Worm (Caenorhabditis elegans) whole organism, L1 larva: ENCODE data around the gene T23G4.127.

Source experiments
- C16A3.4 ChIP-seq: fragments of 150-350 bp; optimal IDR thresholded peaks from 2 replicates; lab custom pipeline; 2014; ENCODE audit warnings: missing biosample characterization, missing genetic modification characterization
- ama-1 ChIP-seq: fragments of 150-350 bp; optimal IDR thresholded peaks from 2 replicates; lab custom pipeline; 2014
- blmp-1 ChIP-seq: fragments of 150-350 bp; optimal IDR thresholded peaks from 2 replicates; lab custom pipeline; 2014; ENCODE audit warnings: missing biosample characterization, missing genetic modification characterization
- ceh-63 ChIP-seq: fragments of 200-800 bp; sonication (Bioruptor generic); optimal IDR thresholded peaks from 2 replicates; lab custom pipeline; 2018; ENCODE audit warnings: mild to moderate bottlenecking, missing genetic modification characterization, missing compliant biosample characterization
- ceh-90 ChIP-seq: sonication (generic microtip); optimal IDR thresholded peaks from 2 replicates; lab custom pipeline; 2016; ENCODE audit warnings: missing genetic modification characterization, missing compliant biosample characterization
- dsc-1 ChIP-seq: sonication (generic microtip); optimal IDR thresholded peaks from 2 replicates; lab custom pipeline; 2016; ENCODE audit warnings: mild to moderate bottlenecking, missing genetic modification characterization, missing compliant biosample characterization
- efl-1 ChIP-seq, 4 experiments: fragments of 150-350 bp; optimal IDR thresholded peaks in 3 of 4; peaks in 1 of 4; 1 replicate in 1 of 4; 2 replicates in 3 of 4; lab custom pipeline; 2014; ENCODE audit warnings: missing biosample characterization in 2 of 4, missing genetic modification characterization in 2 of 4, missing genetic modification reagents in 2 of 4
- egl-13 ChIP-seq: sonication (generic microtip); optimal IDR thresholded peaks from 2 replicates; lab custom pipeline; 2016; ENCODE audit warnings: missing genotype, missing genetic modification reagents, missing genetic modification characterization, missing compliant biosample characterization
- elt-3 ChIP-seq, 6 experiments: fragments of 150-350 bp in 1 of 6; sonication (generic microtip); optimal IDR thresholded peaks; 2 replicates each; lab custom pipeline; 2017 to 2018; ENCODE audit warnings: missing biosample characterization in 6 of 6, missing genetic modification characterization in 6 of 6, inconsistent platforms in 1 of 6
- ets-5 ChIP-seq: fragments of 200-800 bp; sonication (Bioruptor generic); IDR thresholded peaks from 2 replicates; pipeline ENCODE4 v1.3.6; 2022; ENCODE audit warnings: missing genetic modification characterization, missing compliant biosample characterization
- fkh-4 ChIP-seq: sonication (generic microtip); optimal IDR thresholded peaks from 2 replicates; lab custom pipeline; 2016; ENCODE audit warnings: missing compliant biosample characterization, missing genetic modification characterization, borderline replicate concordance
- fos-1 ChIP-seq: fragments of 150-350 bp; optimal IDR thresholded peaks from 2 replicates; lab custom pipeline; 2014; ENCODE audit warnings: missing biosample characterization, missing genetic modification characterization
- hlh-17 ChIP-seq: fragments of 200-800 bp; sonication (Bioruptor generic); optimal IDR thresholded peaks from 2 replicates; lab custom pipeline; 2018; ENCODE audit warnings: missing genetic modification characterization, mild to moderate bottlenecking, missing compliant biosample characterization, moderate library complexity, borderline replicate concordance
- hpl-2 ChIP-seq: fragments of 150-350 bp; optimal IDR thresholded peaks from 2 replicates; lab custom pipeline; 2014; ENCODE audit warnings: missing biosample characterization, missing genetic modification reagents, missing genetic modification characterization
- irx-1 ChIP-seq: sonication (generic microtip); optimal IDR thresholded peaks from 2 replicates; lab custom pipeline; 2016; ENCODE audit warnings: missing genetic modification characterization, missing compliant biosample characterization
- jun-1 ChIP-seq: fragments of 150-350 bp; optimal IDR thresholded peaks from 2 replicates; lab custom pipeline; 2014; ENCODE audit warnings: missing biosample characterization, missing genetic modification reagents, missing genetic modification characterization
- lin-14 ChIP-seq: fragments of 200-800 bp; sonication (Bioruptor generic); optimal IDR thresholded peaks from 2 replicates; lab custom pipeline; 2018; ENCODE audit warnings: mild to moderate bottlenecking, missing genetic modification characterization, moderate library complexity, missing compliant biosample characterization
- lin-35 ChIP-seq, 2 experiments: fragments of 150-350 bp; optimal IDR thresholded peaks; 2 replicates each; lab custom pipeline; 2014; ENCODE audit warnings: missing biosample characterization in 2 of 2, missing genetic modification characterization in 2 of 2, missing genetic modification reagents in 2 of 2
- lin-39 ChIP-seq: fragments of 150-350 bp; optimal IDR thresholded peaks from 2 replicates; lab custom pipeline; 2014; ENCODE audit warnings: missing biosample characterization, missing genetic modification reagents, missing genetic modification characterization
- mab-9 ChIP-seq: fragments of 200-800 bp; sonication (Bioruptor generic); IDR thresholded peaks from 2 replicates; pipeline ENCODE4 v1.3.6; 2022; ENCODE audit warnings: missing genetic modification reagents, missing genetic modification characterization, missing compliant biosample characterization
- mep-1 ChIP-seq: fragments of 150-350 bp; optimal IDR thresholded peaks from 2 replicates; lab custom pipeline; 2014; ENCODE audit warnings: missing biosample characterization, missing genetic modification characterization
- nhr-19 ChIP-seq: fragments of 200-800 bp; sonication (Bioruptor generic); conservative IDR thresholded peaks from 2 replicates; pipeline ENCODE4 v1.3.6; 2022; ENCODE audit warnings: missing genetic modification characterization, missing compliant biosample characterization
- nhr-47 ChIP-seq: sonication (generic microtip); optimal IDR thresholded peaks from 2 replicates; lab custom pipeline; 2016; ENCODE audit warnings: mild to moderate bottlenecking, missing genetic modification characterization, moderate library complexity, missing compliant biosample characterization
- nhr-76 ChIP-seq: sonication (generic microtip); optimal IDR thresholded peaks from 2 replicates; lab custom pipeline; 2017; ENCODE audit warnings: missing biosample characterization, missing genetic modification characterization
- nhr-77 ChIP-seq: fragments of 150-350 bp; optimal IDR thresholded peaks from 2 replicates; lab custom pipeline; 2014; ENCODE audit warnings: missing biosample characterization, missing genetic modification characterization
- nhr-85 ChIP-seq: sonication (generic microtip); peaks from one replicate; lab custom pipeline; 2016; ENCODE audit warnings: missing genetic modification characterization, inconsistent platforms, missing compliant biosample characterization
- pqm-1 ChIP-seq: sonication (generic microtip); optimal IDR thresholded peaks from 3 replicates; lab custom pipeline; 2017; ENCODE audit warnings: missing biosample characterization, missing genetic modification characterization
- snpc-4 ChIP-seq: fragments of 150-350 bp; optimal IDR thresholded peaks from 2 replicates; lab custom pipeline; 2014; ENCODE audit warnings: missing biosample characterization, missing genetic modification characterization
- sptf-1 ChIP-seq: fragments of 150-350 bp; optimal IDR thresholded peaks from 2 replicates; lab custom pipeline; 2014; ENCODE audit warnings: missing biosample characterization, missing genetic modification characterization
- sup-37 ChIP-seq: fragments of 200-800 bp; sonication (Bioruptor generic); optimal IDR thresholded peaks from 2 replicates; lab custom pipeline; 2018; ENCODE audit warnings: mild to moderate bottlenecking, missing genetic modification characterization, missing compliant biosample characterization
- tbx-2 ChIP-seq: sonication (generic microtip); optimal IDR thresholded peaks from 2 replicates; lab custom pipeline; 2016; ENCODE audit warnings: missing genetic modification characterization, missing compliant biosample characterization
- unc-86 ChIP-seq: sonication (generic microtip); optimal IDR thresholded peaks from 2 replicates; lab custom pipeline; 2016; ENCODE audit warnings: missing genetic modification characterization, missing compliant biosample characterization
- vab-15 ChIP-seq: sonication (generic microtip); optimal IDR thresholded peaks from 2 replicates; lab custom pipeline; 2017; ENCODE audit warnings: missing genotype, mild to moderate bottlenecking, missing genetic modification characterization, missing compliant biosample characterization
- xbp-1 ChIP-seq: sonication (generic microtip); optimal IDR thresholded peaks from 2 replicates; lab custom pipeline; 2016; ENCODE audit warnings: missing genetic modification characterization, missing compliant biosample characterization
- zag-1 ChIP-seq: fragments of 150-350 bp; optimal IDR thresholded peaks from 2 replicates; lab custom pipeline; 2014; ENCODE audit warnings: missing biosample characterization, missing genetic modification characterization
- ztf-11 ChIP-seq, 2 experiments: sonication (generic microtip); optimal IDR thresholded peaks; 2 replicates each; lab custom pipeline; 2016 to 2017; ENCODE audit warnings: missing genetic modification characterization in 2 of 2, missing biosample characterization in 1 of 2, missing compliant biosample characterization in 1 of 2

Gene T23G4.127

DNA sequence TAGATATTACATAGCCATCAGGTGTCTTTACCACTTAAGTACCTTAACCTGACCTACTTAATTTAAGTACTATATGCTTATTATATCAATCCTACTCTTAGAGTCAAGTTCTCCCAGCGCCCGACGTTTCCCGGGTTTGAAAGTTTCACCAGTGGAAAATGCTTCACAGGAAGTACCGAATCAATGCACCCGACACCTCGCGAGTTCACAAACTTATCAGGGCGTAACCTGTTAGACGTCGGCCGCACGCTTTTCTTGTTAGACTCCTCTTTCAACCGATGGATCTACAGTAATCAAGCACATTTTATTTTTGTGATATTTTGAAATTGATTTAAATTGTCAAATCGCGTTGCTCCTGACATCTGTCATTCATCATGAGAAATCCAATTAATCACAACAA is 3.2 kb downstream of the T23G4.127 start:
- TF ChIP-seq nhr-76 (tag; lab: Kevin White, UChicago) (no peak), fos-1 (tag; lab: Kevin White, UChicago) (no peak), sptf-1 (tag; lab: Kevin White, UChicago) (no peak), snpc-4 (tag; lab: Kevin White, UChicago) (peak; percentile 55)

DNA sequence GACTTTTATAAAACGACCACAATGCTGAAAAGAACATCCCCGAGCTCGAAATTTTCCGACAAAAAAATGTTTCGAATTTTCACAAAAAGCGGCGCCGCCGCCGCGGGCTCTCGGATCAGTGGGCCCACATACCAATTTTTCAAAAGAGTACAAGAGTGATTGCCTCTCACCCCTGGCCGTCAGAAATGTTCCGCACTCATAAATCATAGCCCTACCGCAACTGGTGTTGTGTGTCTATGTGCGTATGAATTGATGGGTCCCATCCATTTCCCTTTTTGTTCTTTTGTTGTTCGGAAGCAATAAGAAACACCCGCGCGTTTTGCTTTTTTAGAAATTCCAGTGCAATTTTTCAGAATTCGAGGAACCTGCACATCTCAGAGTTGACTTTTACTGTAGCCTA is 3.9 kb downstream of the T23G4.127 start:
- no peak for TF ChIP-seq sup-37 (GFP tag; lab: Kevin White, UChicago)
- TF ChIP-seq vab-15 (tag; lab: Kevin White, UChicago), result no peak
- no peak for TF ChIP-seq efl-1 (optimal IDR thresholded peaks at IDR 0.05; lab: Kevin White, UChicago)
- no peak for TF ChIP-seq efl-1 (GFP tag; optimal IDR thresholded peaks at IDR 0.05 in 1 of 2; lab: Kevin White, UChicago)
- TF ChIP-seq unc-86, result no peak
- TF ChIP-seq dsc-1 (tag; lab: Kevin White, UChicago), result no peak
- no peak for TF ChIP-seq hpl-2 (GFP tag; lab: Kevin White, UChicago)
- no peak for TF ChIP-seq ets-5
- no peak for TF ChIP-seq nhr-19 (GFP tag; lab: Robert Waterston, UW)
- TF ChIP-seq hlh-17 (GFP tag; lab: Kevin White, UChicago), result no peak
- TF ChIP-seq zag-1 (tag; lab: Kevin White, UChicago), result no peak
- TF ChIP-seq jun-1 (tag; lab: Kevin White, UChicago), result no peak
- TF ChIP-seq blmp-1 (tag; lab: Kevin White, UChicago), result no peak
- no peak for TF ChIP-seq mep-1 (tag; lab: Kevin White, UChicago)
- TF ChIP-seq mab-9 (GFP tag; lab: Robert Waterston, UW), result peak; percentile 79
- no peak for TF ChIP-seq C16A3.4 (tag; lab: Kevin White, UChicago)
- TF ChIP-seq ceh-90 (tag; lab: Kevin White, UChicago), result no peak
- TF ChIP-seq ama-1 (lab: Kevin White, UChicago), result no peak
- no peak for TF ChIP-seq ceh-63 (GFP tag; lab: Kevin White, UChicago)
- TF ChIP-seq lin-14 (GFP tag; lab: Kevin White, UChicago), result peak; percentile 31
- peak; percentile 51 for TF ChIP-seq lin-39
- no peak for TF ChIP-seq elt-3 (tag; optimal IDR thresholded peaks at IDR 0.05; lab: Kevin White, UChicago)
- no peak for TF ChIP-seq nhr-77
- no peak for TF ChIP-seq tbx-2 (tag; lab: Kevin White, UChicago)
- TF ChIP-seq xbp-1 (tag; lab: Kevin White, UChicago), result no peak

DNA sequence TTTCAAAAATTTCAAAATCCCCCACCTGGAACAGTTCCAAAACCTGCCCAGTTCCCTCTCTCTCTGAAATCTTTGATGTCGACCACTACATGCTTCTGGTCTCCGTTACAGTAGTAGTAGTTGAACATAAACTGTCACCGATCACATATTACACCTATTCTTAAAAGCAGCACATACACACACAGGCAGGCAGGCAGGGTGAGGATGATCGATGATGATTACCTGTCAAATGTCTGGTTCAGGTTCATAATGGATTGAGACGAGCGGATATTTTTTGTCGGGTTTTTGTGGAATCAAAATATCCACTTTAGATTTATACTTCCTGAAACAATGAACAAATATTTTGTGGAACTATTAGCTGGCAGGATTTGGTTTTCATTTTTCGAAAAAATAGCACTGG is 4.5 kb downstream of the T23G4.127 start:
- TF ChIP-seq tbx-2 (tag; lab: Kevin White, UChicago) (peak; percentile 14), ztf-11 (tag; optimal IDR thresholded peaks at IDR 0.05; lab: Kevin White, UChicago) (no peak)

DNA sequence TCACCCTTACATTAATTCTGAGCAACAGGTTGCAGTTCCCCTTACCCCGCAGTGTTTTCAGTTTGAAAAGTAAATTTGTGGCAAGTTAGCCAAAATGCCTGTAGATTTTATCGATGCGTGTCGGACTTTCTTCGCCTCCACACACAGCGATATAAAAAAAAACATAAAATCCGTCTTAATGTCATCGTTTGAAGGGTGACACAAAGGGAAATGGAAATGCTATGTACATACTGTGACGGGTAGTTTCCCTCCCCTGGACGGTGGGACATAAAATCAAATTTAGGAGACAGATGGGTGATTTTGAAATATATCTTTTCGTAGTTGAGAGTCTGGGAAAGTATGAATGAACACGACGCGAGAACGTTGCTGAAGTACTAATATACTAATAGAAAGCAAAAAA is 6.0 kb downstream of the T23G4.127 start:
- TF ChIP-seq fkh-4 (tag; lab: Kevin White, UChicago) (no peak), lin-14 (GFP tag; lab: Kevin White, UChicago) (peak; percentile 13), lin-35 (GFP tag; optimal IDR thresholded peaks at IDR 0.05; lab: Kevin White, UChicago) (no peak), blmp-1 (tag; lab: Kevin White, UChicago) (peak; percentile 62), nhr-85 (peak; percentile 30), efl-1 (optimal IDR thresholded peaks at IDR 0.05; lab: Kevin White, UChicago) (no peak), efl-1 (GFP tag; optimal IDR thresholded peaks at IDR 0.05 in 1 of 2; lab: Kevin White, UChicago) (peak in 1 of 2 experiments; percentile 84), pqm-1 (no peak), nhr-47 (tag; lab: Kevin White, UChicago) (no peak), unc-86 (no peak), zag-1 (tag; lab: Kevin White, UChicago) (no peak), egl-13 (tag; lab: Kevin White, UChicago) (no peak), irx-1 (tag; lab: Kevin White, UChicago) (peak; percentile 4)
- TF ChIP-seq, all 84 proteins: peak for 5
